Fruit fly (Drosophila melanogaster) whole organism, adult: Measurements from ENCODE around the gene CG15211.

Experiments
- CG11617 ChIP-seq: fragments of 200-800 bp; sonication (Bioruptor generic); optimal IDR thresholded peaks from 2 replicates; lab custom pipeline; 2017; ENCODE audit warnings: mild to moderate bottlenecking, missing biosample characterization, missing genetic modification reagents, missing genetic modification characterization
- CG12768 ChIP-seq: fragments of 200-800 bp; sonication (Bioruptor generic); optimal IDR thresholded peaks from 2 replicates; lab custom pipeline; 2017; ENCODE audit warnings: missing biosample characterization, missing genetic modification characterization, mild to moderate bottlenecking, moderate library complexity, missing genetic modification reagents
- CG14711 ChIP-seq: fragments of 200-800 bp; sonication (Bioruptor generic); optimal IDR thresholded peaks from 2 replicates; lab custom pipeline; 2018; ENCODE audit warnings: missing biosample characterization, mild to moderate bottlenecking, missing genetic modification characterization, moderate library complexity
- CG1620 ChIP-seq: fragments of 200-800 bp; sonication (Bioruptor generic); optimal IDR thresholded peaks from 2 replicates; lab custom pipeline; 2016; ENCODE audit warnings: missing biosample characterization, missing genetic modification characterization
- CG33017 ChIP-seq: fragments of 200-800 bp; sonication (Bioruptor generic); optimal IDR thresholded peaks from 2 replicates; lab custom pipeline; 2018; ENCODE audit warnings: missing biosample characterization, mild to moderate bottlenecking, missing genetic modification characterization, moderate library complexity
- CG5204 ChIP-seq: fragments of 200-800 bp; sonication (Bioruptor generic); optimal IDR thresholded peaks from 2 replicates; lab custom pipeline; 2016; ENCODE audit warnings: missing biosample characterization, missing genetic modification characterization
- CG7045 ChIP-seq: fragments of 200-800 bp; sonication (Bioruptor generic); optimal IDR thresholded peaks from 2 replicates; lab custom pipeline; 2017; ENCODE audit warnings: missing biosample characterization, mild to moderate bottlenecking, missing genetic modification characterization
- CG7101 ChIP-seq: fragments of 200-800 bp; sonication (Bioruptor generic); optimal IDR thresholded peaks from 2 replicates; lab custom pipeline; 2018; ENCODE audit warnings: missing biosample characterization, mild to moderate bottlenecking, missing genetic modification characterization, moderate library complexity
- Clk ChIP-seq: fragments of 200-800 bp; sonication (Bioruptor generic); optimal IDR thresholded peaks from 2 replicates; lab custom pipeline; 2017; ENCODE audit warnings: missing biosample characterization, missing genetic modification characterization
- Crg-1 ChIP-seq: fragments of 200-800 bp; sonication (Bioruptor generic); optimal IDR thresholded peaks from 2 replicates; lab custom pipeline; 2016; ENCODE audit warnings: missing biosample characterization, missing genetic modification characterization
- Hr96 ChIP-seq: fragments of 200-800 bp; sonication (Bioruptor generic); optimal IDR thresholded peaks from 2 replicates; lab custom pipeline; 2016; ENCODE audit warnings: missing biosample characterization, missing genetic modification characterization
- Mnt ChIP-seq: fragments of 200-800 bp; sonication (Bioruptor generic); optimal IDR thresholded peaks from 2 replicates; lab custom pipeline; 2016; ENCODE audit warnings: missing biosample characterization, mild to moderate bottlenecking, missing genetic modification characterization
- bab1 ChIP-seq: fragments of 200-800 bp; sonication (Bioruptor generic); optimal IDR thresholded peaks from 3 replicates; lab custom pipeline; 2019; ENCODE audit warnings: missing biosample characterization, mild to moderate bottlenecking, missing genetic modification characterization, moderate library complexity
- cic ChIP-seq: fragments of 200-800 bp; sonication (Bioruptor generic); optimal IDR thresholded peaks from 2 replicates; lab custom pipeline; 2017; ENCODE audit warnings: missing biosample characterization, mild to moderate bottlenecking, missing genetic modification characterization, moderate library complexity
- cnc ChIP-seq, 2 experiments: fragments of >200 bp; optimal IDR thresholded peaks; 2 replicates each; lab custom pipeline; 2017
- kay ChIP-seq: fragments of 200-800 bp; sonication (Bioruptor generic); peaks from one replicate; lab custom pipeline; 2016; ENCODE audit warnings: missing biosample characterization, missing genetic modification characterization, borderline replicate concordance
- ovo ChIP-seq: fragments of 200-800 bp; sonication (Bioruptor generic); optimal IDR thresholded peaks from 2 replicates; lab custom pipeline; 2016; ENCODE audit warnings: missing biosample characterization, missing genetic modification characterization
- pad ChIP-seq: fragments of 200-800 bp; sonication (Bioruptor generic); optimal IDR thresholded peaks from 3 replicates; lab custom pipeline; 2017; ENCODE audit warnings: missing biosample characterization, missing genetic modification characterization, mild to moderate bottlenecking, moderate library complexity, missing genetic modification reagents
- tj ChIP-seq: fragments of 200-800 bp; sonication (Bioruptor generic); optimal IDR thresholded peaks from 3 replicates; lab custom pipeline; 2017; ENCODE audit warnings: missing biosample characterization, mild to moderate bottlenecking, missing genetic modification characterization, moderate library complexity
- toe ChIP-seq: fragments of 200-800 bp; sonication (Bioruptor generic); optimal IDR thresholded peaks from 2 replicates; lab custom pipeline; 2016; ENCODE audit warnings: missing biosample characterization, missing genetic modification characterization

The CG15211 gene

DNA sequence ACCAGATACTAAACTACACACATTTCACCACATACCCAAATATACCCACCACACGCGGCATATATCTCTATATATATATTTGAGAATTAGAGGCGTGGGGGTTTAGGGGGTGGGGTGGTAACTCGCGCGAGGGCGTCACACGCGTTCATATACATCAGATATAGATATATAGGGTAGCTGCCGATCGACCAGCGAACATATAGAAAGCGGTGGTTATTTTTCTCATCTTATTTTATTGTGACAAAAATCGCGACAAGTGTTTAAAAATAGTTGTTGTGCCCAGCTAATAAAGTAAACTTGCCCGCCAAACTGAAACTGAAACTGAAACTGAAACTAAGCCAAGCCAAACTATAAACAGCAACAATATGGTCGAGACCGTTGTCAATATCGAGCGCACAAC, 293 bp downstream of the CG15211 start:
- no peak for TF ChIP-seq Mnt (GFP tag; lab: Kevin White, UChicago)
- no peak for TF ChIP-seq CG12768

DNA sequence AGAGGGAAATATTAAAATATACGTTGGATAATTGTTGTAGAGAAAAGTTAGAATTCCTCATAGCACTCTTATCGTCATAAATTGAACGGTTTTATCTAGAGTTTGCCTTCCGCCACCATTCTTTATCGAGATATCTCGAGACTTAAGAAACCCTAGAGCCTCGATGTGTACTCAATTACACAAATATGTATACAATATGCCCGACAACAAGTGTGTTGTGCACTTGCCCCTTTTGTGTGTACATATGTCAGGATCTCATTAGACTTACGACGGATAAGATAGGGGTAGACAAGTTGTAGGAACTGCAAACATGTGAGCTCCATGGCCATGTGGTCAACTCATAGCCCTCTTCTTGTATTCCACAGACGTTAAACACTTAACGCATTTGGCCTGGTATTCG, 1.2 kb downstream of the CG15211 start:
- no peak for TF ChIP-seq pad (GFP tag; lab: Kevin White, UChicago)
- no peak for TF ChIP-seq Clk (GFP tag; lab: Kevin White, UChicago)
- no peak for TF ChIP-seq CG7101
- TF ChIP-seq Hr96 (GFP tag; lab: Kevin White, UChicago) = no peak
- no peak for TF ChIP-seq cnc (optimal IDR thresholded peaks at IDR 0.05; lab: Kevin White, UChicago)
- no peak for TF ChIP-seq Crg-1 (GFP tag; lab: Kevin White, UChicago)
- TF ChIP-seq CG11617 (GFP tag; lab: Kevin White, UChicago) = no peak
- no peak for TF ChIP-seq CG5204 (GFP tag; lab: Kevin White, UChicago)
- TF ChIP-seq Mnt (GFP tag; lab: Kevin White, UChicago) = no peak
- no peak for TF ChIP-seq CG14711 (tag; lab: Kevin White, UChicago)
- no peak for TF ChIP-seq toe
- no peak for TF ChIP-seq CG33017 (tag; lab: Kevin White, UChicago)
- TF ChIP-seq bab1 (GFP tag; lab: Kevin White, UChicago) = no peak
- TF ChIP-seq kay = no peak

DNA sequence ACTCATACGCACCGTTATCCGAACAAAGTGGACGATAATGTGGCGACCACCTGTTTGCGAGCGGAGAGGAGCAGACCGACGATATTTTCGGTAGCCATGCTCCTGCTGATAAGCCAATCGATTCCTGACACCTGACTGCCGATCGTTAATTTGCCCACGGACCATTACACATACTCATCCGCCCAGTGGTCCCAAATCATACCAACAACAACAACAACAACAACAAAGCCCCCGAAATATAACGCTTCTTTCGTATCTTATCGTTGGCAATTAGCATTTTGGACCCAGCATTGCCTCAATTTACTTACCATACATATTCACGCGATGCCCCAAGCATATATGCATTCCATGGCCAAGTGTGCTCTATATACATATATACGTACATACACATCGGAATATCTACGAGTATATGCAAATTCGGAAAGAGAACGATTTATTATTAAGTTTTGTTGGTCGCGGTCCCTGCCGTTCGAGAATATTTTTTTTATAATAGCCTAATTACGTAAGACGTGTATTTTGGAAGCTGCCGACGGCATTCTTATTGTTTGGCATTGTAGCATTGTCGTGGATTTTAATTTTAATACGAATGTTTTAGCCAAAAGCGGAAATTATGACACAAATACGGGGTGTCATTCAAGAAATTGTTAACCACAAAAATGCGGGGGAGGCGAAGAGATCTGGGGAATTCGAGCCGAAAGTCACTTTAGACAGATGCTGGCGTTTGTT, 2.8 kb downstream of the CG15211 start:
- TF ChIP-seq CG12768 = no peak
- TF ChIP-seq toe = no peak
- TF ChIP-seq CG11617 (GFP tag; lab: Kevin White, UChicago) = no peak
- no peak for TF ChIP-seq bab1 (GFP tag; lab: Kevin White, UChicago)
- no peak for TF ChIP-seq CG1620 (GFP tag; lab: Kevin White, UChicago)
- no peak for TF ChIP-seq tj
- no peak for TF ChIP-seq pad (GFP tag; lab: Kevin White, UChicago)
- TF ChIP-seq cic (GFP tag; lab: Kevin White, UChicago) = no peak
- no peak for TF ChIP-seq CG5204 (GFP tag; lab: Kevin White, UChicago)
- no peak for TF ChIP-seq cnc (optimal IDR thresholded peaks at IDR 0.05; lab: Kevin White, UChicago)
- no peak for TF ChIP-seq Crg-1 (GFP tag; lab: Kevin White, UChicago)
- TF ChIP-seq kay = no peak
- no peak for TF ChIP-seq CG7045
- no peak for TF ChIP-seq Mnt (GFP tag; lab: Kevin White, UChicago)
- TF ChIP-seq Hr96 (GFP tag; lab: Kevin White, UChicago) = no peak
- no peak for TF ChIP-seq CG7101
- no peak for TF ChIP-seq ovo (GFP tag; lab: Kevin White, UChicago)

DNA sequence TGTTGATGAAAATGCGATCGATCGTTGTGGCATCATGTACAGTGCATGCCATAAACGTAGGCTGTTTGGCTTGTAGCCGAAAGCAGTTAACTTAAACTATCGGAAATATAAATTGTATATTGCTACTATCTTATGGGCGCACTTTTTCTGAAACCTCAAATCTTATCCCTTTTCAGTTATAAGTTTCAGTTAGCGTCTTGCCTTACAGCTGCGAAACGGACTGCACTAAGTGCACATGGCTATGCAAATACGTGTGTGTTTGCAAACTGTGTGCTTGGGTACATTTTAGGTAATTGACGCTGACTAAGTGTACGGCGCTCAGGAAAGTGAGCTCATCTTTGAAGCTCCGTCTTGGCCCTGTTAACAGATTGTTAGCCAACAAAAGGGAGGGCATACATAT, 3.3 kb downstream of the CG15211 start:
- peak; percentile 50 for TF ChIP-seq CG5204 (GFP tag; lab: Kevin White, UChicago)
- no peak for TF ChIP-seq cnc (optimal IDR thresholded peaks at IDR 0.05; lab: Kevin White, UChicago)
- TF ChIP-seq toe = peak; percentile 23
- TF ChIP-seq bab1 (GFP tag; lab: Kevin White, UChicago) = peak; percentile 84
- peak; percentile 39 for TF ChIP-seq tj
- peak; percentile 63 for TF ChIP-seq ovo (GFP tag; lab: Kevin White, UChicago)
- peak; percentile 84 for TF ChIP-seq CG1620 (GFP tag; lab: Kevin White, UChicago)
- TF ChIP-seq Crg-1 (GFP tag; lab: Kevin White, UChicago) = peak; percentile 75
- TF ChIP-seq pad (GFP tag; lab: Kevin White, UChicago) = peak; percentile 60
- TF ChIP-seq CG14711 (tag; lab: Kevin White, UChicago) = peak; percentile 72
- peak; percentile 80 for TF ChIP-seq CG7101
- TF ChIP-seq CG7045 = peak; percentile 56
- TF ChIP-seq cic (GFP tag; lab: Kevin White, UChicago) = peak; percentile 20
- peak; percentile 1 for TF ChIP-seq kay
- peak; percentile 65 for TF ChIP-seq CG33017 (tag; lab: Kevin White, UChicago)
- TF ChIP-seq Mnt (GFP tag; lab: Kevin White, UChicago) = peak; percentile 66
- TF ChIP-seq CG12768 = peak; percentile 40
- no peak for TF ChIP-seq Clk (GFP tag; lab: Kevin White, UChicago)
- TF ChIP-seq Hr96 (GFP tag; lab: Kevin White, UChicago) = no peak
- TF ChIP-seq CG11617 (GFP tag; lab: Kevin White, UChicago) = peak; percentile 71

DNA sequence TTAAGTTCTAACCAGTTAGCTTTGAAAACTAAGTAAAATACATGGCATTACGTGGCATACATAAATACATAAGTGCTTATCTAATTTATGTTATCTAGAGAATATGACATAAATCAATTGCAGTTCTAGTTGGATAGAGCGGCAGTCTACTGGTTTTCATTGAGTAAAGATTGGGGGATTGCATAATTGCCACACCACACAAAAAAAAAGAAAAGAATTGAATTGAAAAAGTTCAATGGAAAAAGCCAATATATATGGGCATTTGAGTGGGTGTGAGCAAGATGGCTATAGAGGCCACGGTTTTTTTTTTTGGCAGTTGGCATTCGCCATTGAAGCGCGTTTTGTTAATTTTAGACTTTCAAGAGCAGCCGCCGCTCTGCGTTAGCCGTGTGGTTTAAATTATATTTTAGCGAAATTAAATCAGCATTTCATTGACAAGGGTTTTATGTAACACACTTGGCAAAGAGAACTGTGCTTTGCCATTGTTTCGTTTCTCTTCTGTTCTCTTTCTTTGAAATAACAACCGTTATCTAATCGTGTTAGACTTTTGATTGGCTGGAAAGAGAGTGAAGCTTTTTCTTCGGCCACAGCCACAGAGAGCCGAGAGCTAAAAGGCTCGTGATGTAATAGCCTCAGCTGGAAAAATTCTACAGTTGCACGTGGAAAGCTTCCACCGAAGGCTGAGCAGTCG, 11.2 kb downstream of the CG15211 start:
- TF ChIP-seq cic (GFP tag; lab: Kevin White, UChicago) = peak; percentile 12
- TF ChIP-seq CG1620 (GFP tag; lab: Kevin White, UChicago) = no peak
- peak; percentile 81 for TF ChIP-seq kay

DNA sequence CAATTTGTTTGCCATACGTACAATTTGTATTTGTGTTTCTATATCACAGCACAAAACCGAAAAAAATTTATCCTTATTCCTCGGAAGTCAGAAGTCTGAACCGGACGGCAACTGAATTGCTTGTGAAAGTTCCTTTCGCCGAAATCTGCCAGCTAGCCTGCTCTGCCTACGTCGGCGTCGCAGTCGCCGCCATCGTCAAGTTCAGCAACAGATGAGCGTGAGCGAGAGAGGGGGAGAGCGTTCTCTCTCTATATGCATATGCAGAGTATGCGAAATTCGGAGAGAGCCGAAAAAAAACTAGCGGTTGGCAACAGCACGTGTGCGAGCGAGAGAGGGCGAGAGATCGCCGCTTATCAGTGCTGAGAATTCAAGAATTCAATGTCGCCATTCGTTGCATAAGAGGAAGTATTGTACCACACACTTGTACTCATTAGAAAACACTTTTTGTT, 12.0 kb downstream of the CG15211 start:
- no peak for TF ChIP-seq CG33017 (tag; lab: Kevin White, UChicago)
- peak; percentile 97 for TF ChIP-seq tj
- TF ChIP-seq ovo (GFP tag; lab: Kevin White, UChicago) = peak; percentile 64
- peak; percentile 85 for TF ChIP-seq Mnt (GFP tag; lab: Kevin White, UChicago)
- TF ChIP-seq CG5204 (GFP tag; lab: Kevin White, UChicago) = no peak
- TF ChIP-seq cic (GFP tag; lab: Kevin White, UChicago) = peak; percentile 63
